Fruit fly (Drosophila melanogaster): ENCODE measurements around the gene Arglu1.
A peak's percentile ranks its signal among the peaks of the same experiment; 100 is the strongest.

Arglu1 gene

DNA sequence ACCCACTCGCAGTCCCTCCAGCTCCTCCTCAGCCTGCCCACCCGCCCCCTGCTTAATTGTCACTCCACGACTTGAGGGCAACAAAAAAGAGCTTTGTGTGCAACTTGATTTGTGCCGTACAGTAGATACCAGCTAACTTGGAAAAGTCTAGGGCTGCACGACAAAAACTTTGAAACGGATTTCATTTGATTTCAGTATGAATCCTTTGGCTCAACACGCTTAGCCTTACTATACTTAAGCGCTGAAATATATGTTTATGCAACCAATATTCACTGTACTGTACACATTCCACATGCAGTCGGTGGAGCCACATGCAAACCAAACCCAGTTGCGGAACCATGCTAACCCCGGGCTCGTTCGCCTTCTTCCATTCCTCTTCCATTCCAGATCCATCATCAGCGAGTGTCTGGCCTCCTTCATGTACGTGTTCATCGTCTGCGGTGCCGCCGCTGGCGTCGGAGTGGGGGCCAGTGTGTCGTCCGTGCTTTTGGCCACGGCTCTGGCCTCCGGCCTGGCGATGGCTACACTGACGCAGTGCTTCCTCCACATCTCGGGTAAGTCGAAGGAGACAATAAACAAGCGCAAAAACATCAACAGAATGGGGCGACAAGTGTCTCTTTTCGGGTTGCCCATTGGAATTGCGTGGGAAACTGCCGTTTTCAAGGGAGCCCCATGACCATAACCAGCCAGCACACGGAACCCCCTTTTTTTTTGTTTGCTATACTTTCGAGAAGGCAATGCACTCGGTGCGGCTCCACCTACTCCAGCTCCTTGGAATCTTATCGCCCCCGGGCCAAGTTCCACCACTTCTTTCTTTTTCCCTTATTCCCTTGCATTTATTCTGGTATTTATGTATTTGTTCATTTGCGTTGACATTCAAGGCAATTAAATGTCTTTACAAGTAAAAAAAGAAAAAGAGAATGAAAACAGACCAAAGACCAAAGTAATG is 48.7 kb upstream of the Arglu1 start (continued):
- TF ChIP-seq Mrtf (GFP tag; IDR thresholded peaks at IDR 0.05) (peak; percentile 37; the same call in 1 of the 3 replicates), BEAF-32 (GFP tag; optimal IDR thresholded peaks at IDR 0.05) (no peak), nom (GFP tag; optimal IDR thresholded peaks at IDR 0.05) (peak; percentile 89), ab (GFP tag; optimal IDR thresholded peaks at IDR 0.05) (no peak), ara (GFP tag; IDR thresholded peaks at IDR 0.05) (peak; percentile 74), abd-A (tag; optimal IDR thresholded peaks at IDR 0.05) (no peak), Ada2b (GFP tag; IDR thresholded peaks at IDR 0.05) (peak; percentile 71), CG30020 (tag; optimal IDR thresholded peaks at IDR 0.05) (no peak), Hmr (GFP tag; optimal IDR thresholded peaks at IDR 0.05) (no peak), Aef1 (GFP tag; IDR thresholded peaks at IDR 0.05) (peak; percentile 37; the same call in 1 of the 3 replicates), fd3F (GFP tag; optimal IDR thresholded peaks at IDR 0.05) (no peak), CG11696 (GFP tag; IDR thresholded peaks at IDR 0.05) (no peak), Dbx (GFP tag; IDR thresholded peaks at IDR 0.05) (no peak), lilli (GFP tag; optimal IDR thresholded peaks at IDR 0.05) (peak; percentile 26), so (GFP tag; IDR thresholded peaks at IDR 0.05) (no peak), Stat92E (GFP tag; optimal IDR thresholded peaks at IDR 0.05) (no peak), CG10209 (GFP tag; optimal IDR thresholded peaks at IDR 0.05) (peak; percentile 12), sc (optimal IDR thresholded peaks at IDR 0.05) (no peak), sc (GFP tag; optimal IDR thresholded peaks at IDR 0.05) (peak; percentile 9), pros (GFP tag; optimal IDR thresholded peaks at IDR 0.05) (peak; percentile 81), shn (GFP tag; optimal IDR thresholded peaks at IDR 0.05) (peak; percentile 6), Sox100B (GFP tag; optimal IDR thresholded peaks at IDR 0.05) (peak; percentile 47), CG11560 (tag; IDR thresholded peaks at IDR 0.05) (0 out of 3 replicates have a peak, but pooled peaks have one; percentile 11), CG15601 (tag; optimal IDR thresholded peaks at IDR 0.05) (peak; percentile 18), sim (GFP tag; IDR thresholded peaks at IDR 0.05) (peak; percentile 59; the same call in 1 of the 2 replicates), ftz-f1 (GFP tag; optimal IDR thresholded peaks at IDR 0.05) (no peak), CG7786 (GFP tag; optimal IDR thresholded peaks at IDR 0.05) (peak; percentile 6), CG6765 (GFP tag; optimal IDR thresholded peaks at IDR 0.05) (no peak), Hey (tag; optimal IDR thresholded peaks at IDR 0.05) (no peak), eyg (GFP tag; optimal IDR thresholded peaks at IDR 0.05) (no peak), Dad (GFP tag; optimal IDR thresholded peaks at IDR 0.05) (no peak), oc (tag; optimal IDR thresholded peaks at IDR 0.05) (no peak), CG5953 (GFP tag; IDR thresholded peaks at IDR 0.05) (peak; percentile 54; the same call in 1 of the 2 replicates), al (GFP tag; IDR thresholded peaks at IDR 0.05) (no peak), kay (GFP tag; optimal IDR thresholded peaks at IDR 0.05) (no peak), CG8944 (GFP tag; optimal IDR thresholded peaks at IDR 0.05) (no peak), CG34422 (GFP tag; IDR thresholded peaks at IDR 0.05) (peak; percentile 59; the same call in 2 of the 3 replicates), ttk (GFP tag; IDR thresholded peaks at IDR 0.05) (peak; percentile 82), Camta (GFP tag; optimal IDR thresholded peaks at IDR 0.05) (no peak), CG14050 (GFP tag; IDR thresholded peaks at IDR 0.05) (peak; percentile 30; the same call in 1 of the 3 replicates), BtbVII (GFP tag; optimal IDR thresholded peaks at IDR 0.05) (no peak), CG10654 (GFP tag; optimal IDR thresholded peaks at IDR 0.05) (no peak), CG7357 (GFP tag; IDR thresholded peaks at IDR 0.05) (peak; percentile 16; the same call in 1 of the 3 replicates), CG10959 (GFP tag; IDR thresholded peaks at IDR 0.05) (no peak), knrl (GFP tag; IDR thresholded peaks at IDR 0.05; ENCODE audit: partially characterized antibody) (no peak), bowl (GFP tag; IDR thresholded peaks at IDR 0.05) (no peak), pan (optimal IDR thresholded peaks at IDR 0.05) (no peak), pan (GFP tag; optimal IDR thresholded peaks at IDR 0.05 in 1 of 2, IDR thresholded peaks at IDR 0.05 in 1 of 2) (peak in 1 of 2 experiments; percentile 69), ATbp (GFP tag; optimal IDR thresholded peaks at IDR 0.05) (peak; percentile 61)
